Worm (Caenorhabditis elegans) whole organism, L3 larva: ENCODE results near the gene mrpl-16.
"Not testable (repeated sequence)": the region's sequence is repeated elsewhere in the genome, so short reads cannot be mapped to it uniquely, and the experiment has no call there.

ENCODE experiments used
- lin-15B ChIP-seq: fragments of 150-350 bp; optimal IDR thresholded peaks from 2 replicates; lab custom pipeline; 2014; ENCODE audit warnings: missing biosample characterization, missing genetic modification characterization
- nfya-1 ChIP-seq: sonication (generic microtip); optimal IDR thresholded peaks from 2 replicates; lab custom pipeline; 2017; ENCODE audit warnings: missing genetic modification characterization, mild to moderate bottlenecking, missing compliant biosample characterization, antibody characterized with exemption, moderate library complexity; ENCODE audit not compliant: insufficient read depth
- nhr-77 ChIP-seq: fragments of 150-350 bp; optimal IDR thresholded peaks from 2 replicates; lab custom pipeline; 2014; ENCODE audit warnings: missing biosample characterization, missing genetic modification characterization
- pqm-1 ChIP-seq: fragments of 150-350 bp; optimal IDR thresholded peaks from 2 replicates; lab custom pipeline; 2017; ENCODE audit warnings: missing biosample characterization, missing genetic modification characterization, inconsistent platforms

DNA sequence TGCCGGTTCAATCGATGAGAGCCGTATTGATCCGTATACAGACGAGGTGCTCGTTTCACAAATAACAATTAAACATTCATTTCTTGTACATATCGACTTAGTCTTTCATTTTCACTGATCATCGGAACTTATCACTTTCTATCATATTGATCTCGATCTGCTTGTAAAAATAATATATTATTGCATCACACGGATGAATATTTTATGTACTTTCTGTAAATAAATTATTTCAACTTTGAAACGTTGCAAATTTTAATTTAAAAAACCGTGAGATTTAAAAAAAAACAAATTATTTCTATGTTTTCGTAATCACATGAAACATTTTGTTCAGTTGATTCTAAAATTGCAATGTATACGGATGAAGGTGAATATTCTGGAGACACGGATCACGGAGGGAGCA lies 38.4 kb downstream of the mrpl-16 start, which contains the start of gene twk-6:
- not testable (repeated sequence) for TF ChIP-seq nhr-77, pqm-1, lin-15B, nfya-1 (tag; lab: Kevin White, UChicago)
